Worm (Caenorhabditis elegans) whole organism, L1 larva: ENCODE results near the gene glt-1.

Source experiments
- fkh-4 ChIP-seq: sonication (generic microtip); optimal IDR thresholded peaks from 2 replicates; lab custom pipeline; 2016; ENCODE audit warnings: missing compliant biosample characterization, missing genetic modification characterization, borderline replicate concordance
- nhr-19 ChIP-seq: fragments of 200-800 bp; sonication (Bioruptor generic); conservative IDR thresholded peaks from 2 replicates; pipeline ENCODE4 v1.3.6; 2022; ENCODE audit warnings: missing genetic modification characterization, missing compliant biosample characterization
- swsn-7 ChIP-seq: sonication (generic microtip); optimal IDR thresholded peaks from 2 replicates; lab custom pipeline; 2016; ENCODE audit warnings: missing genetic modification characterization, missing compliant biosample characterization
- unc-62 ChIP-seq: fragments of 150-350 bp; optimal IDR thresholded peaks from 2 replicates; lab custom pipeline; 2014; ENCODE audit warnings: missing biosample characterization, missing genetic modification reagents, missing genetic modification characterization
- zag-1 ChIP-seq: fragments of 150-350 bp; optimal IDR thresholded peaks from 2 replicates; lab custom pipeline; 2014; ENCODE audit warnings: missing biosample characterization, missing genetic modification characterization

- TF ChIP-seq swsn-7 (tag; lab: Kevin White, UChicago) (no peak), unc-62 (no peak), nhr-19 (GFP tag; lab: Robert Waterston, UW) (no peak), fkh-4 (tag; lab: Kevin White, UChicago) (no peak), zag-1 (tag; lab: Kevin White, UChicago) (no peak)
Measured at ce11 chrX:3535505-3535904, 39.7 kb downstream of the glt-1 start.
